Fruit fly (Drosophila melanogaster): ENCODE data around the gene CG43354.

Gene CG43354

dm6 chr2L:18311564-18312279, 2.5 kb upstream of the CG43354 start:
- TF ChIP-seq Dll (optimal IDR thresholded peaks at IDR 0.05) (no peak), psq (optimal IDR thresholded peaks at IDR 0.05) (no peak), pan (optimal IDR thresholded peaks at IDR 0.05) (no peak), usp (GFP tag; optimal IDR thresholded peaks at IDR 0.05) (no peak), EcR (GFP tag; optimal IDR thresholded peaks at IDR 0.05) (no peak), CG8478 (optimal IDR thresholded peaks at IDR 0.05) (no peak)

- TF ChIP-seq usp (GFP tag; optimal IDR thresholded peaks at IDR 0.05) (no peak), Dll (optimal IDR thresholded peaks at IDR 0.05) (no peak), CG8478 (optimal IDR thresholded peaks at IDR 0.05) (no peak), pan (optimal IDR thresholded peaks at IDR 0.05) (no peak), psq (optimal IDR thresholded peaks at IDR 0.05) (no peak), EcR (GFP tag; optimal IDR thresholded peaks at IDR 0.05) (no peak)
Observed at dm6 chr2L:18310489-18310888, 1.2 kb upstream of the CG43354 start.

- no peak for TF ChIP-seq pan (optimal IDR thresholded peaks at IDR 0.05)
- TF ChIP-seq EcR (GFP tag; optimal IDR thresholded peaks at IDR 0.05): no peak
Observed at dm6 chr2L:18308652-18309051, 594 bp downstream of the CG43354 start.

DNA sequence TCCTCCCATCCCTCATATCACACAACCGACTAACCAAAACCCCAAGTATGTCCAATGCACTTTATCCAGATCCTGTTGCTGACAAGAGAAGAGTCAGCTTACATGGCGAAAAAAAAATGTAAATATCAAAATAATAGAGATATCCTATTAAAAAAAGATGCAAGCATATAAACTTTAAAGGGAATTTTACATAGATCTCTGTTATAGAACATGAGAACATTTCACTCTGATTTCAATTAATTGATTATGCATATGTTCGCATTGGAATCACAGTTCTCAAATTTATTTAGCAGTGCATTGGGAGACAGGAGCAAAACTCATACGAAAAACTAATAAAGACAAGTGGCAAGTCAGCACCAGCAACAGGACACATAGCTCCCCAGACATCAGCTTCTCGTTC, 1.4 kb downstream of the CG43354 start:
- TF ChIP-seq EcR (GFP tag; optimal IDR thresholded peaks at IDR 0.05) (no peak), usp (GFP tag; optimal IDR thresholded peaks at IDR 0.05) (no peak), Dll (optimal IDR thresholded peaks at IDR 0.05) (no peak), pan (optimal IDR thresholded peaks at IDR 0.05) (no peak), psq (optimal IDR thresholded peaks at IDR 0.05) (no peak), CG8478 (optimal IDR thresholded peaks at IDR 0.05) (no peak)

DNA sequence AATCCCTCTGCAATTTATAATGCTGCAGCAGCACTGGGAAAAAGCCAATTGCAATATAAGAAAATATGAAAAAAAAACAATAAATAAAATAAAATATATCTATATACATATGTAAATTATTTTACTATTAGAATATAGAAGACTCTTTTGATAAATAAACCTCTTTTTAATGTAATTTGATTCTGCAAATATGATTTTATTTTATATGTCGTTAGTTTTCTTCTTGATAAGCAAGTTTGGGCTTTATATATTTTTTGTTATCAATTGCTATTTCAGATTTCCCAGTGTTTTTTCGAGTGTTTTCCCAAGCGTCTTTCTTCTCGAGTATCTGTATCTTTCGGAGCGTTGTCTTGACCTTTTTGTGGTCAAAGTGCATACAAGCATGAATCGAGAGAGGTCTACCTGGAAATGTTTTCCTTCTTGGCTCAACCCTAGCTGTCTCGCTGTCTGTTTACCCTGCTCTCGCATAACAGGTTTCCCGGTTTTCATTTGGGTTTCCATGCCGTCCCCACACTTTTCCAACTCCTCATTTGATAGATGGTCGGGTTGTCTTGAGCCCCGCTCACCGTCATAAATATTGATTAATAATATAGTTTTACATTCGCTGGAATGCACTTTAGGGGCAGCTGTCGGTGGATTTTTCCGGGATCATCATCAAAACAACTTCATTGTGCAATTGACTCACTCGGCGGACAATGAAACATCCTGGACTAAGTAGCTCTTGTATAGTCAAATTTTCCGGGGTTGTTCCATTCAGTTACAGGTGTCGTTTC, 4.0 kb downstream of the CG43354 start:
- TF ChIP-seq usp (GFP tag; optimal IDR thresholded peaks at IDR 0.05) (no peak), pan (optimal IDR thresholded peaks at IDR 0.05) (no peak)

DNA sequence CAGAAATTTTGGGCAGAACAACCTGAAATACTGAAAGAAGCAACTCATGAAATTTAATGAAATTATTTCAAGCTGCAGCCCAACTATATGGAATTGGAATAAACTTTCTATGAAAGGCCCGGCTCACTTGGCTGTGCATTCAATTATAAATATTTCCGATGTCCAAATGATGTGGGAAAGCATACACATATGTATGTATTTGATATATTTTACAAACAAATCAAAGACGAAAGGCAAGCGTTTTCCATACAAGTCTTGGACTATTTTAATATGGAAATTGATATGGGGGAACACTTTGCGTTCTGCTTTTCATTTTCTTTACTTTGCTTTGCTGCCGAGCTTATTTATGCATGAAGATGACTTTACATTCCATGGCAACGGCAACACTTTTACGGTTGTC, 4.8 kb downstream of the CG43354 start:
- TF ChIP-seq pan (optimal IDR thresholded peaks at IDR 0.05) (no peak), psq (optimal IDR thresholded peaks at IDR 0.05) (no peak), usp (GFP tag; optimal IDR thresholded peaks at IDR 0.05) (no peak), Dll (optimal IDR thresholded peaks at IDR 0.05) (no peak), EcR (GFP tag; optimal IDR thresholded peaks at IDR 0.05) (no peak), CG8478 (optimal IDR thresholded peaks at IDR 0.05) (no peak)

DNA sequence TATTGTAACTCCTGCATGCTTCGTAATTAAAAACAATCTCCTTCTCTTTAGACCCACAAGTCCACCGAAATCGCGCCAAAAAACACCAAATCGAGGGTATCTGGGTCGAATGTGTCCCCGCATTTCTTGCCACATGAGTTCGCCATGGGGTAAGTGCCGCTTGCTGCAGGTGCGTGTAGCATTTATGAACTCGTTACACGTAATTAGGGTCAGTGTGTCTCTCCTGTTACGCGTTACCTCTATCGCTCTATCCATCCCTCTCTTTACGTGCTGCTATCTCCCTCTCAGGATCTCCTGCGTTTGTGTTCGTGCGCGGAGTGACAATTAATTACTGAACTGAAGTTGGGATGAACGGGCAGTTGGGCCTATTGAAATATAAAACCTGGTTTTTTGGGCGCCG, 6.5 kb downstream of the CG43354 start:
- TF ChIP-seq EcR (GFP tag; optimal IDR thresholded peaks at IDR 0.05) (no peak), CG8478 (optimal IDR thresholded peaks at IDR 0.05) (no peak), Dll (optimal IDR thresholded peaks at IDR 0.05) (no peak), pan (optimal IDR thresholded peaks at IDR 0.05) (no peak), usp (GFP tag; optimal IDR thresholded peaks at IDR 0.05) (no peak), psq (optimal IDR thresholded peaks at IDR 0.05) (no peak)

DNA sequence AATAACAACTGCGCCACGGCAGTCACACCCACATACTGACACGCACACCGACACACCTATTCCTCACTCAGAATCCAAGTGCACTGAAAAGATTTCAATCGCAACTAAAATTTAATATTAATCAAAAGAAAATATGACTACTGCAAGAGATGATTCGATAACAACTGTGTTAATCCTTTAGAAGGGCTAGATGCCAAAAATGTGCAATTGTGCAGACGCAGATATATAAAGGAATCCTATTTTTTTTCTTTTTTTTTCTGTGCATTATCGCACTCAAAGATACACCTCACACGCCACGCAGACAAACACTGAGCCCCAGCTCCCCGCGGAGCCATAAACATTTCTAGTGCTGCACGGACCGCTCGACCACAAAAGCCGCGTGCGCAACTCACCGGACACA, 10.7 kb downstream of the CG43354 start:
- no peak for TF ChIP-seq CG8478 (optimal IDR thresholded peaks at IDR 0.05)
- no peak for TF ChIP-seq EcR (GFP tag; optimal IDR thresholded peaks at IDR 0.05)
- TF ChIP-seq usp (GFP tag; optimal IDR thresholded peaks at IDR 0.05): no peak
- TF ChIP-seq Dll (optimal IDR thresholded peaks at IDR 0.05): no peak
- TF ChIP-seq psq (optimal IDR thresholded peaks at IDR 0.05): no peak
- no peak for TF ChIP-seq pan (optimal IDR thresholded peaks at IDR 0.05)

DNA sequence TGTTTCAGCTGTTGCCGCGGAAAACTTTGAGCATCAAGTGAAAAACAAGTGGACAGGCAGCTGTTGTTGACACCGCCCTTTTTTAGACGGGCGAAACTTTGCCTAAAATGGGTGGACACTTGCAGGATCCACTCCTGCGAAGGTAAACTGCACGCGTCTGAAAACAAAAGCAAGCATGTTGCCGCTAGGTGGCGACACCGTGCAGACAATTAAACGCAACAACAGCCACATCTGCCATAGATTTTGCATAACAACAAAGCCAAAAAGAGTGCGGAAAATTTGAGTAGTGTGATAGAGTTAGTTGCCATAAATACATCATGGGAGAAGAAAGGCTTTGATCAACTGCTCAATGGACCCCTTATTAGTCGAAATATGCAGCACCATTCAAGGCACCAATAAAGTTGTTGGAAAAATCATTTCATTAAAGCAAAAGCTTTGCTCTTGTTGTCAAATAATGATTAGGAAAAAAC, 14.8 kb downstream of the CG43354 start, which contains the start of gene CG5790:
Gene CG5790, plus strand, starts transcription at position 420 of the 470 bp plus-strand sequence.
- no peak for TF ChIP-seq EcR (GFP tag; optimal IDR thresholded peaks at IDR 0.05)
- no peak for TF ChIP-seq psq (optimal IDR thresholded peaks at IDR 0.05)
- no peak for TF ChIP-seq Dll (optimal IDR thresholded peaks at IDR 0.05)
- no peak for TF ChIP-seq pan (optimal IDR thresholded peaks at IDR 0.05)
- TF ChIP-seq CG8478 (optimal IDR thresholded peaks at IDR 0.05): no peak
- TF ChIP-seq usp (GFP tag; optimal IDR thresholded peaks at IDR 0.05): no peak

DNA sequence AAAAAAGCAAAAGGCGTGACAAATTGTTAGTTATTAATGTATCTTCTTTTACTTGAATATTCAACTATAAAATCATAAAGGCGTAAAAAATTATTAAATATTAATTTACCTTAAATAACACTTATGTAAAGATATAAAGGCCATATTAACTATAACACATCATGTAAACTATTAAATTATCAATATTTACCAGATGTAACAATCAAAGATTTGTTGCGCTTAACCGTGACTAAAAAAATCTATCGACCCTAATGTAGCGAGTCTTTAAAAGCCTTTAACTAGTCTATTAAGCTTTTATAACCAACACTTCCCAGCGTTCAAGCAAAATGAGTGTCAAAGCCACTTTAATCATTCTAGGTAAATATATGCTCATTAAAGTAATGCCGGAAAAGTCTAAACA, 17.0 kb downstream of the CG43354 start, which contains the start of gene Sfp36F:
Gene Sfp36F, plus strand, starts transcription at position 301 of the 400 bp plus-strand sequence.
- TF ChIP-seq psq (optimal IDR thresholded peaks at IDR 0.05) (no peak), CG8478 (optimal IDR thresholded peaks at IDR 0.05) (no peak), EcR (GFP tag; optimal IDR thresholded peaks at IDR 0.05) (no peak), Dll (optimal IDR thresholded peaks at IDR 0.05) (no peak), usp (GFP tag; optimal IDR thresholded peaks at IDR 0.05) (no peak), pan (optimal IDR thresholded peaks at IDR 0.05) (no peak)

DNA sequence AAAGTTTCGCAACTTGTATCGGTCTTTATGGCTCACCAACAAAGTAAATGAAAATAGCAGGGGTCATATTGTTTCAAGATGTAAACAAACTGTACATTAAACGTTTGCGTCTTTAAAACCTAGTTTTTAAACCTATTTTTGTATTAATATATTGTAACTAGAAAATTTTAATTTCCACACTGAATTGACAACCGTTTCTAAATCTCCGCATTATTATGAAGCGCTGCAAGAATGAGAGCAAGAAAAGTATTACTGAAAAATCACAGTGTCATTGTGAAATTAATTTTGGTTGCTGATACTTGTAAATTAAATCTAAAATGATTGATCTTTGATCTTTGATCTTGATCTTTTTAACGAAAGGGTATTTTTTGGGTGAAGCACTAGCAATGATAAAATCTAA, 17.9 kb downstream of the CG43354 start, which contains the start of gene CG43362:
Gene CG43362, minus strand, starts transcription at position 101 of the 400 bp plus-strand sequence.
- TF ChIP-seq psq (optimal IDR thresholded peaks at IDR 0.05): no peak
- TF ChIP-seq pan (optimal IDR thresholded peaks at IDR 0.05): no peak
- TF ChIP-seq usp (GFP tag; optimal IDR thresholded peaks at IDR 0.05): no peak
- no peak for TF ChIP-seq CG8478 (optimal IDR thresholded peaks at IDR 0.05)
- no peak for TF ChIP-seq Dll (optimal IDR thresholded peaks at IDR 0.05)
- TF ChIP-seq EcR (GFP tag; optimal IDR thresholded peaks at IDR 0.05): no peak

dm6 chr2L:18287171-18287570, 22.1 kb downstream of the CG43354 start:
- TF ChIP-seq pan (optimal IDR thresholded peaks at IDR 0.05): no peak
- no peak for TF ChIP-seq EcR (GFP tag; optimal IDR thresholded peaks at IDR 0.05)
- TF ChIP-seq usp (GFP tag; optimal IDR thresholded peaks at IDR 0.05): no peak
- no peak for TF ChIP-seq psq (optimal IDR thresholded peaks at IDR 0.05)

Data from whole organism.